Worm (Caenorhabditis elegans) whole organism, L4/young adult: ENCODE measurements around the gene T05G5.4.

Experiments
- W03F9.2 ChIP-seq: fragments of 150-350 bp; optimal IDR thresholded peaks from 2 replicates; lab custom pipeline; 2014; ENCODE audit warnings: missing biosample characterization, missing genetic modification characterization
- dao-5 ChIP-seq: sonication (generic microtip); optimal IDR thresholded peaks from 2 replicates; lab custom pipeline; 2016; ENCODE audit warnings: missing genotype, missing genetic modification characterization, moderate library complexity, missing compliant biosample characterization
- him-1 ChIP-seq: sonication (generic microtip); optimal IDR thresholded peaks from 2 replicates; lab custom pipeline; 2016; ENCODE audit warnings: missing genotype, missing genetic modification reagents, missing genetic modification characterization, missing compliant biosample characterization

- no peak for TF ChIP-seq him-1 (tag; lab: Kevin White, UChicago)
- TF ChIP-seq dao-5: no peak
- no peak for TF ChIP-seq W03F9.2 (tag; lab: Kevin White, UChicago)
Measured at ce11 chrIII:9730407-9730806, 18.3 kb upstream of the T05G5.4 start.
